Fruit fly (Drosophila melanogaster): Measurements from ENCODE around the gene NetA.

NetA gene

DNA sequence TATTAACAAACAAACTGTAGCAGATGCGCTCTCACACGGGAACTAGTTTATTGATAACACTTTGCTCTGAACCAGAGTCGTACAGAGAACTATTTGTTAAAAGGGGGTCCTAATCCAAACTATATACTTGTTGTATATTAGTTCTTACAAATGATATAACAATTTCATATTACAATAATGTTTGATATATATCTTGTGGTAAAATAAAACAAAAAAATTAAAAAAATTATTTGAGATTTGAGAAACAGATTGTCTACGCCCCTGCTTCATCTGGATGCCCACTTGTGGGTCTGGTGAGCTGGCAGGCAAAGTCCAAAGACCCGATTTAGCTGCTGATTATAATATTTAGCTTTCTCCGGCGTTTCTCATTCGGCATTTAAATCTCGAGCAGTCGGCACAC, 25.5 kb upstream of the NetA start, which contains the start of gene CG5321 (continued):
- peak; percentile 12 for TF ChIP-seq CG3407 (GFP tag; optimal IDR thresholded peaks at IDR 0.05)
- peak; percentile 42; the same call in 1 of the 2 replicates for TF ChIP-seq Ptx1 (GFP tag; IDR thresholded peaks at IDR 0.05)

DNA sequence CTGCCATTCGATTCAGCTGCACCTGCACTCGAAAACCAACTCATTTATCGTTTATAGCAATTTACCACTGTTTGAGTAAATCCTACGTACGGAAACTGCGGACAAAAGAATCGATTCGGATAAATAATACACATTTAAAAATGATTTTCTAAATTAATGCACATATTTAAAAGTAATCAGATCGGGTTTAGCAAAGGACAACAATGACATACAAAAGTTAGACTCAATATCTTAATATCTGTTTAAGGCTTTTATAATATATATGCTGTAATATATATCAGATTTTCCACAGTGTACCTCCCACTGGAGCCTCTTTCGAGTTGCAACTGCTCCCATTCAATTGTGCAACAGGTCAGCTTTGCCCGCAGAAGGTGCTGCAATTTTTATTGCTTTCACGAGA, 24.4 kb upstream of the NetA start:
- TF ChIP-seq bbx (GFP tag; IDR thresholded peaks at IDR 0.05; ENCODE audit: partially characterized antibody) (no peak), Mad (GFP tag; optimal IDR thresholded peaks at IDR 0.05) (no peak), CG5953 (GFP tag; IDR thresholded peaks at IDR 0.05) (no peak), h (optimal IDR thresholded peaks at IDR 0.05) (no peak), CG32767 (GFP tag; IDR thresholded peaks at IDR 0.05) (no peak), CG15011 (GFP tag; optimal IDR thresholded peaks at IDR 0.05) (no peak)

DNA sequence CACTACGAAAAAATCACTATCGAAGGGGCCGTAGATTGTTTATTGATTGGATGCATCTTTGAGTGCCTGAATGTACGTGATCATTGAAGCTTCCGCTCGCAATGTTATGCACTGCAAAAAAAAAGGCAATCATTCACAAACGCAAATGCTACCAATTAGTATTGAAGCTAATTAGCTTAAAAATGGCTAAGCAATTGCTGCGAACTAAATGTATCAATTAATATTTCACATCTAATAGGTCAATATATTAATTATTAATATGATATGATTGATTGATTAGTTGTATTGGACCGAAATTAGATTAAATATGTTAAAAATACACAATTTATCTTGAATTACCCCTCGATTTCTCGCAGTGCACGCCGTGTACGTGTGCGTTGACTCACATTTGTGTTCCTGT, 15.5 kb upstream of the NetA start:
- TF ChIP-seq Abd-B (GFP tag; optimal IDR thresholded peaks at IDR 0.05) (peak; percentile 54), CG31441 (GFP tag; IDR thresholded peaks at IDR 0.05) (peak; percentile 62; the same call in 1 of the 2 replicates), CG3281 (GFP tag; optimal IDR thresholded peaks at IDR 0.05) (peak; percentile 7), gsb-n (tag; optimal IDR thresholded peaks at IDR 0.05) (peak; percentile 3), z (GFP tag; IDR thresholded peaks at IDR 0.05) (no peak), CG14710 (tag; optimal IDR thresholded peaks at IDR 0.05) (peak; percentile 24), CG1233 (GFP tag; optimal IDR thresholded peaks at IDR 0.05) (peak; percentile 34), CG8281 (tag; optimal IDR thresholded peaks at IDR 0.05) (no peak), CG7271 (tag; optimal IDR thresholded peaks at IDR 0.05) (no peak), CG13775 (GFP tag; optimal IDR thresholded peaks at IDR 0.05) (peak; percentile 13), tin (GFP tag; optimal IDR thresholded peaks at IDR 0.05) (peak; percentile 6), eve (GFP tag; optimal IDR thresholded peaks at IDR 0.05) (peak in 1 of 2 experiments; percentile 46), dpn (GFP tag; optimal IDR thresholded peaks at IDR 0.05) (peak in 1 of 2 experiments; percentile 20), CG6689 (GFP tag; IDR thresholded peaks at IDR 0.05) (0 out of 2 replicates have a peak, but pooled peaks have one; percentile 14), phol (tag; optimal IDR thresholded peaks at IDR 0.05) (peak; percentile 63), nmo (GFP tag; optimal IDR thresholded peaks at IDR 0.05) (peak; percentile 66), CG3163 (GFP tag; optimal IDR thresholded peaks at IDR 0.05) (no peak), CG4282 (GFP tag; optimal IDR thresholded peaks at IDR 0.05) (no peak), CG7556 (GFP tag; optimal IDR thresholded peaks at IDR 0.05) (peak; percentile 50), CG1603 (tag; optimal IDR thresholded peaks at IDR 0.05) (peak; percentile 41), Sox100B (GFP tag; optimal IDR thresholded peaks at IDR 0.05) (peak; percentile 43), Xrp1 (GFP tag; IDR thresholded peaks at IDR 0.05) (peak; percentile 15; the same call in 1 of the 2 replicates), Meics (GFP tag; optimal IDR thresholded peaks at IDR 0.05) (peak; percentile 50), CG18262 (tag; optimal IDR thresholded peaks at IDR 0.05) (peak; percentile 50), tgo (GFP tag; IDR thresholded peaks at IDR 0.05) (no peak), Oli (tag; optimal IDR thresholded peaks at IDR 0.05) (peak; percentile 46), prd (optimal IDR thresholded peaks at IDR 0.05) (no peak), prd (GFP tag; IDR thresholded peaks at IDR 0.05) (0 out of 3 replicates have a peak, but pooled peaks have one; percentile 25), CG13424 (tag; optimal IDR thresholded peaks at IDR 0.05) (peak; percentile 40), Hr51 (GFP tag; optimal IDR thresholded peaks at IDR 0.05) (peak in 1 of 2 experiments; percentile 39), Ssrp (tag; optimal IDR thresholded peaks at IDR 0.05) (peak; percentile 35), fd96Cb (tag; optimal IDR thresholded peaks at IDR 0.05) (peak; percentile 55), az2 (GFP tag; optimal IDR thresholded peaks at IDR 0.05) (peak; percentile 20), CG11504 (tag; optimal IDR thresholded peaks at IDR 0.05) (peak; percentile 63), CG18764 (GFP tag; optimal IDR thresholded peaks at IDR 0.05) (no peak), sens (GFP tag) (peak; percentile 76), unpg (GFP tag; optimal IDR thresholded peaks at IDR 0.05) (peak; percentile 32), CG17361 (GFP tag; IDR thresholded peaks at IDR 0.05) (peak; percentile 70; the same call in 2 of the 3 replicates), Hr3 (GFP tag; optimal IDR thresholded peaks at IDR 0.05) (peak; percentile 1), CG9437 (GFP tag; optimal IDR thresholded peaks at IDR 0.05) (peak; percentile 17)
